Worm (Caenorhabditis elegans) whole organism, L4 larva: ENCODE results near the gene ndus-8.

Experiments
- F44E2.7 ChIP-seq: fragments of 200-800 bp; sonication (Bioruptor generic); IDR thresholded peaks from 2 replicates; pipeline ENCODE4 v2.1.2; 2022; ENCODE audit warnings: missing genetic modification characterization, missing compliant biosample characterization
- F49E8.2 ChIP-seq: sonication (generic microtip); optimal IDR thresholded peaks from 2 replicates; lab custom pipeline; 2016; ENCODE audit warnings: missing compliant biosample characterization, mild to moderate bottlenecking, missing genetic modification characterization, borderline replicate concordance
- Y105C5A.15 ChIP-seq: fragments of 200-800 bp; sonication (Bioruptor generic); IDR thresholded peaks from 2 replicates; pipeline ENCODE4 v1.3.6; 2022; ENCODE audit warnings: missing genetic modification characterization, missing compliant biosample characterization
- dmd-8 ChIP-seq: fragments of 200-800 bp; sonication (Bioruptor generic); IDR thresholded peaks from 2 replicates; pipeline ENCODE4 v1.3.6; 2022; ENCODE audit warnings: missing genetic modification characterization, missing compliant biosample characterization
- hlh-30 ChIP-seq: sonication (generic microtip); optimal IDR thresholded peaks from 2 replicates; lab custom pipeline; 2017; ENCODE audit warnings: antibody characterized with exemption, mild to moderate bottlenecking, missing genetic modification characterization, missing compliant biosample characterization; ENCODE audit not compliant: insufficient read depth
- mdl-1 ChIP-seq, 2 experiments: fragments of 150-350 bp in 1 of 2; sonication (generic microtip) in 1 of 2; optimal IDR thresholded peaks; 2 replicates each; lab custom pipeline; 2014 to 2017; ENCODE audit warnings: missing biosample characterization in 2 of 2, missing genetic modification characterization in 2 of 2
- nhr-10 ChIP-seq: fragments of 150-350 bp; optimal IDR thresholded peaks from 2 replicates; lab custom pipeline; 2014; ENCODE audit warnings: missing biosample characterization, missing genetic modification characterization
- nhr-76 ChIP-seq: fragments of 150-350 bp; optimal IDR thresholded peaks from 2 replicates; lab custom pipeline; 2014; ENCODE audit warnings: missing biosample characterization, missing genetic modification characterization
- pqm-1 ChIP-seq: sonication (generic microtip); optimal IDR thresholded peaks from 2 replicates; lab custom pipeline; 2017; ENCODE audit warnings: missing biosample characterization, missing genetic modification characterization
- unc-62 ChIP-seq, 3 experiments: fragments of 150-350 bp in 1 of 3; sonication (generic microtip); optimal IDR thresholded peaks in 2 of 3; peaks in 1 of 3; 1 replicate in 1 of 3; 2 replicates in 2 of 3; lab custom pipeline; 2014 to 2017; ENCODE audit warnings: missing biosample characterization in 3 of 3, missing genetic modification characterization in 3 of 3, missing genetic modification reagents in 3 of 3, missing genotype in 1 of 3

- TF ChIP-seq nhr-10 (tag; lab: Kevin White, UChicago) (no peak), mdl-1 (tag; optimal IDR thresholded peaks at IDR 0.05; lab: Kevin White, UChicago) (no peak), pqm-1 (tag; lab: Kevin White, UChicago) (no peak), unc-62 (GFP tag; optimal IDR thresholded peaks at IDR 0.05 in 1 of 2; lab: Kevin White, UChicago) (no peak), unc-62 (tag; optimal IDR thresholded peaks at IDR 0.05; lab: Kevin White, UChicago) (no peak), Y105C5A.15 (GFP tag; lab: Robert Waterston, UW) (no peak), F49E8.2 (tag; lab: Kevin White, UChicago) (no peak), nhr-76 (tag; lab: Kevin White, UChicago) (no peak), hlh-30 (tag; lab: Kevin White, UChicago) (no peak), dmd-8 (GFP tag; lab: Robert Waterston, UW) (no peak), F44E2.7 (GFP tag; lab: Robert Waterston, UW) (no peak)
These were observed 12.9 kb downstream of the ndus-8 start for ce11 chrIII:7221103-7221502.
